Fruit fly (Drosophila melanogaster) whole organism, adult: ENCODE measurements around the gene CG13694.

Source experiments
- CG12768 ChIP-seq: fragments of 200-800 bp; sonication (Bioruptor generic); optimal IDR thresholded peaks from 2 replicates; lab custom pipeline; 2017; ENCODE audit warnings: missing biosample characterization, missing genetic modification characterization, mild to moderate bottlenecking, moderate library complexity, missing genetic modification reagents
- CG5204 ChIP-seq: fragments of 200-800 bp; sonication (Bioruptor generic); optimal IDR thresholded peaks from 2 replicates; lab custom pipeline; 2016; ENCODE audit warnings: missing biosample characterization, missing genetic modification characterization
- Clk ChIP-seq: fragments of 200-800 bp; sonication (Bioruptor generic); optimal IDR thresholded peaks from 2 replicates; lab custom pipeline; 2017; ENCODE audit warnings: missing biosample characterization, missing genetic modification characterization
- tj ChIP-seq: fragments of 200-800 bp; sonication (Bioruptor generic); optimal IDR thresholded peaks from 3 replicates; lab custom pipeline; 2017; ENCODE audit warnings: missing biosample characterization, mild to moderate bottlenecking, missing genetic modification characterization, moderate library complexity

dm6 chr2L:82080-82479 is 34.2 kb downstream of the CG13694 start:
- no peak for TF ChIP-seq CG5204 (GFP tag; lab: Kevin White, UChicago)
- TF ChIP-seq tj (GFP tag; lab: Kevin White, UChicago) = no peak
- no peak for TF ChIP-seq Clk (GFP tag; lab: Kevin White, UChicago)
- TF ChIP-seq CG12768 (GFP tag; lab: Kevin White, UChicago) = no peak
